Fruit fly (Drosophila melanogaster) whole organism, embryonic: ENCODE data around the gene SMC3.
A peak's percentile ranks its signal among the peaks of the same experiment; 100 is the strongest.

Experiments
- Atf3 ChIP-seq: fragments of 200-800 bp; sonication (Bioruptor generic); optimal IDR thresholded peaks from 3 replicates; lab custom pipeline; 2016; ENCODE audit warnings: missing biosample characterization, missing genetic modification characterization
- CG10321 ChIP-seq: fragments of 200-800 bp; sonication (Bioruptor generic); IDR thresholded peaks from 2 replicates; pipeline ENCODE4 v1.3.6; 2022; ENCODE audit warnings: missing biosample characterization, missing genetic modification characterization
- CG10565 ChIP-seq: fragments of 200-800 bp; sonication (Bioruptor generic); optimal IDR thresholded peaks from 3 replicates; lab custom pipeline; 2016; ENCODE audit warnings: missing biosample characterization, mild to moderate bottlenecking, missing genetic modification characterization
- CG11560 ChIP-seq: fragments of 200-800 bp; sonication (Bioruptor generic); IDR thresholded peaks from 3 replicates; pipeline ENCODE4 v1.3.6; 2022; ENCODE audit warnings: missing biosample characterization, missing genetic modification characterization
- CG13424 ChIP-seq: fragments of 200-800 bp; sonication (Bioruptor generic); optimal IDR thresholded peaks from 2 replicates; lab custom pipeline; 2019; ENCODE audit warnings: missing biosample characterization, mild to moderate bottlenecking, missing genetic modification characterization, moderate library complexity
- CG1602 ChIP-seq: fragments of 200-800 bp; sonication (Bioruptor generic); optimal IDR thresholded peaks from 3 replicates; lab custom pipeline; 2016; ENCODE audit warnings: missing biosample characterization, missing genetic modification characterization
- CG17186 ChIP-seq: fragments of 200-800 bp; sonication (Bioruptor generic); optimal IDR thresholded peaks from 3 replicates; lab custom pipeline; 2017; ENCODE audit warnings: missing biosample characterization, missing genetic modification reagents, missing genetic modification characterization
- CG17328 ChIP-seq: fragments of 200-800 bp; sonication (Bioruptor generic); IDR thresholded peaks from 2 replicates; pipeline ENCODE4 v1.3.6; 2022; ENCODE audit warnings: missing biosample characterization, missing genetic modification characterization
- CG17385 ChIP-seq: fragments of 200-800 bp; sonication (Bioruptor generic); optimal IDR thresholded peaks from 3 replicates; lab custom pipeline; 2018; ENCODE audit warnings: missing biosample characterization, mild to moderate bottlenecking, missing genetic modification characterization
- CG1792 ChIP-seq: fragments of 200-800 bp; sonication (Bioruptor generic); optimal IDR thresholded peaks from 2 replicates; lab custom pipeline; 2016; ENCODE audit warnings: missing biosample characterization, missing genetic modification characterization
- CG18262 ChIP-seq: fragments of 200-800 bp; optimal IDR thresholded peaks from 3 replicates; lab custom pipeline; 2019; ENCODE audit warnings: missing biosample characterization, mild to moderate bottlenecking, missing genetic modification characterization, moderate library complexity
- CG2116 ChIP-seq: fragments of 200-800 bp; sonication (Bioruptor generic); optimal IDR thresholded peaks from 3 replicates; lab custom pipeline; 2018; ENCODE audit warnings: missing biosample characterization, mild to moderate bottlenecking, missing genetic modification characterization
- CG31365 ChIP-seq: fragments of 200-800 bp; sonication (Bioruptor generic); optimal IDR thresholded peaks from 2 replicates; lab custom pipeline; 2018; ENCODE audit warnings: missing biosample characterization, mild to moderate bottlenecking, missing genetic modification characterization
- CG31388 ChIP-seq: fragments of 200-800 bp; sonication (Bioruptor generic); optimal IDR thresholded peaks from 2 replicates; lab custom pipeline; 2016; ENCODE audit warnings: missing biosample characterization, missing genetic modification characterization
- CG32532 ChIP-seq: fragments of 200-800 bp; sonication (Bioruptor generic); IDR thresholded peaks from 2 replicates; pipeline ENCODE4 v1.3.6; 2022; ENCODE audit warnings: missing biosample characterization, missing genetic modification characterization
- CG4730 ChIP-seq: fragments of 200-800 bp; sonication (Bioruptor generic); IDR thresholded peaks from 2 replicates; pipeline ENCODE4 v1.3.6; 2022; ENCODE audit warnings: missing biosample characterization, missing genetic modification characterization
- CG8290 ChIP-seq, 3 experiments: fragments of 200-800 bp; sonication (Bioruptor generic); optimal IDR thresholded peaks; 2 replicates each; lab custom pipeline; 2016 to 2019; ENCODE audit warnings: missing biosample characterization in 3 of 3, missing genetic modification characterization in 3 of 3, mild to moderate bottlenecking in 2 of 3, moderate library complexity in 1 of 3
- CG8359 ChIP-seq: fragments of 200-800 bp; sonication (Bioruptor generic); optimal IDR thresholded peaks from 2 replicates; lab custom pipeline; 2017; ENCODE audit warnings: missing biosample characterization, mild to moderate bottlenecking, missing genetic modification characterization, borderline replicate concordance
- Dfd ChIP-seq, 2 experiments: fragments of >200 bp; optimal IDR thresholded peaks; 2 replicates each; lab custom pipeline; 2017; ENCODE audit warnings: missing biosample characterization in 2 of 2, missing genetic modification characterization in 2 of 2
- Dip3 ChIP-seq: fragments of 200-800 bp; sonication (Bioruptor generic); optimal IDR thresholded peaks from 3 replicates; lab custom pipeline; 2016; ENCODE audit warnings: missing biosample characterization, missing genetic modification characterization
- Elba2 ChIP-seq: fragments of 200-800 bp; sonication (Bioruptor generic); optimal IDR thresholded peaks from 3 replicates; lab custom pipeline; 2016; ENCODE audit warnings: missing biosample characterization, missing genetic modification characterization
- H2.0 ChIP-seq: fragments of 200-800 bp; sonication (Bioruptor generic); IDR thresholded peaks from 2 replicates; pipeline ENCODE4 v1.3.6; 2022; ENCODE audit warnings: missing biosample characterization, missing genetic modification characterization
- Hey ChIP-seq: fragments of 200-800 bp; sonication (Bioruptor generic); optimal IDR thresholded peaks from 3 replicates; lab custom pipeline; 2018; ENCODE audit warnings: missing biosample characterization, mild to moderate bottlenecking, missing genetic modification characterization
- Hmx ChIP-seq: fragments of 200-800 bp; sonication (Bioruptor generic); optimal IDR thresholded peaks from 2 replicates; lab custom pipeline; 2016; ENCODE audit warnings: missing biosample characterization, missing genetic modification characterization
- Lim3 ChIP-seq: fragments of 200-800 bp; sonication (Bioruptor generic); IDR thresholded peaks from 2 replicates; pipeline ENCODE4 v1.3.6; 2022; ENCODE audit warnings: missing biosample characterization, missing genetic modification characterization
- Mrtf ChIP-seq: fragments of 200-800 bp; sonication (Bioruptor generic); IDR thresholded peaks from 3 replicates; pipeline ENCODE4 v1.3.6; 2022; ENCODE audit warnings: missing biosample characterization, missing genetic modification characterization
- NK7.1 ChIP-seq: fragments of 200-800 bp; sonication (Bioruptor generic); optimal IDR thresholded peaks from 3 replicates; lab custom pipeline; 2016; ENCODE audit warnings: missing biosample characterization, missing genetic modification characterization
- az2 ChIP-seq: fragments of 200-800 bp; sonication (Bioruptor generic); optimal IDR thresholded peaks from 3 replicates; lab custom pipeline; 2016; ENCODE audit warnings: missing biosample characterization, missing genetic modification characterization
- br ChIP-seq: fragments of >200 bp; optimal IDR thresholded peaks from 2 replicates; lab custom pipeline; 2017
- ewg ChIP-seq: fragments of 200-800 bp; sonication (Bioruptor generic); optimal IDR thresholded peaks from 3 replicates; lab custom pipeline; 2017; ENCODE audit warnings: mild to moderate bottlenecking, missing biosample characterization, missing genetic modification reagents, missing genetic modification characterization
- exex ChIP-seq: fragments of 200-800 bp; sonication (Bioruptor generic); optimal IDR thresholded peaks from 4 replicates; lab custom pipeline; 2018; ENCODE audit warnings: missing biosample characterization, mild to moderate bottlenecking, missing genetic modification characterization, moderate library complexity
- eyg ChIP-seq: fragments of 200-800 bp; sonication (Bioruptor generic); optimal IDR thresholded peaks from 3 replicates; lab custom pipeline; 2016; ENCODE audit warnings: missing biosample characterization, missing genetic modification characterization
- gsb-n ChIP-seq: fragments of 200-800 bp; sonication (Bioruptor generic); optimal IDR thresholded peaks from 3 replicates; lab custom pipeline; 2018; ENCODE audit warnings: missing biosample characterization, mild to moderate bottlenecking, missing genetic modification characterization
- kay ChIP-seq: fragments of 200-800 bp; sonication (Bioruptor generic); optimal IDR thresholded peaks from 2 replicates; lab custom pipeline; 2016; ENCODE audit warnings: missing biosample characterization, missing genetic modification characterization
- lbe ChIP-seq: fragments of 200-800 bp; sonication (Bioruptor generic); optimal IDR thresholded peaks from 2 replicates; lab custom pipeline; 2016; ENCODE audit warnings: missing biosample characterization, mild to moderate bottlenecking, missing genetic modification characterization
- nau ChIP-seq: fragments of 200-800 bp; sonication (Bioruptor generic); optimal IDR thresholded peaks from 3 replicates; lab custom pipeline; 2017; ENCODE audit warnings: missing biosample characterization, mild to moderate bottlenecking, missing genetic modification characterization, missing genetic modification reagents
- org-1 ChIP-seq: fragments of 200-800 bp; sonication (Bioruptor generic); optimal IDR thresholded peaks from 2 replicates; lab custom pipeline; 2017; ENCODE audit warnings: missing biosample characterization, missing genetic modification characterization
- slbo ChIP-seq: fragments of 200-800 bp; sonication (Bioruptor generic); IDR thresholded peaks from 2 replicates; pipeline ENCODE4 v1.3.6; 2022; ENCODE audit warnings: missing biosample characterization, missing genetic modification characterization
- sr ChIP-seq: fragments of 200-800 bp; sonication (Bioruptor generic); IDR thresholded peaks from 3 replicates; pipeline ENCODE4 v1.3.6; 2022; ENCODE audit warnings: missing biosample characterization, missing genetic modification characterization
- stc ChIP-seq: fragments of 200-800 bp; sonication (Bioruptor generic); IDR thresholded peaks from 2 replicates; pipeline ENCODE4 v1.3.6; 2022; ENCODE audit warnings: missing biosample characterization, missing genetic modification characterization
- stwl ChIP-seq: fragments of 200-800 bp; sonication (Bioruptor generic); optimal IDR thresholded peaks from 3 replicates; lab custom pipeline; 2018; ENCODE audit warnings: missing biosample characterization, mild to moderate bottlenecking, missing genetic modification characterization, moderate library complexity
- wek ChIP-seq: fragments of 200-800 bp; sonication (Bioruptor generic); optimal IDR thresholded peaks from 3 replicates; lab custom pipeline; 2018; ENCODE audit warnings: missing biosample characterization, mild to moderate bottlenecking, missing genetic modification characterization, moderate library complexity
- wor ChIP-seq: fragments of 200-800 bp; sonication (Bioruptor generic); IDR thresholded peaks from 2 replicates; pipeline ENCODE4 v1.3.6; 2022; ENCODE audit warnings: missing biosample characterization, missing genetic modification characterization

SMC3 gene

DNA sequence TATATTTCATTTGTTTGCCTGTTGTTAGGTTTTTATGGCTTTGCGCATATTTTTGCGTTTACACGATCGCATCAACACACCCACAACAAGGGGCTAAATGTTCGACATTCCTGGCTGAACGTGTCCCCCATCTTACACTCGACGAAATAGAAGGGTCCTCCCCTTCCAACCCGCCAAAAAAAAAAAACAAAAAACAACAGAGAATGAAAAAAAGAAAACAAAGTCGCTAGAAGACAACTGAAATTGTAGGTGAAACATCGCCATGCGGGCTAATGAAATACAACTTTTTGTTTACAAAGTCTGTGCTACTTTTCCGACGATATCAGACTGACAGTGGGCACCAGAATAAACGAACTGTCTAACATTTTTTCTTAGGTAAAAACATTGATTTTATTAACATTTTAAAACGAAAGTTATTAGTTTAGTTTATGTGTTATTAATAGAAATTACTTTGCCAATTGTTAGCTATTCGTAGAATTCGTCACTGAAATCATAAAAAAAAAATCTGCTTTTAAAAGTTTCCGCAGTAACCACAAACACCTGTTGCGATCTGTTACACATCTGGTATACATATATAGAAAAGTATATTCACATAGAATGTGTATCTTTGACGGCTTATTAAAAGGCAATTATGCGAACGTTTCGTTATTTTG, 22.5 kb downstream of the SMC3 start (continued):
- no peak for TF ChIP-seq Elba2 (GFP tag; lab: Kevin White, UChicago)
- no peak for TF ChIP-seq org-1
- no peak for TF ChIP-seq CG11560 (tag; lab: Robert Waterston, UW)
- no peak for TF ChIP-seq CG17186
- TF ChIP-seq lbe (GFP tag; lab: Kevin White, UChicago) = no peak
- no peak for TF ChIP-seq Dip3
- no peak for TF ChIP-seq gsb-n
- no peak for TF ChIP-seq Atf3 (GFP tag; lab: Kevin White, UChicago)
- no peak for TF ChIP-seq CG18262 (tag; lab: Kevin White, UChicago)
- no peak for TF ChIP-seq nau (GFP tag; lab: Kevin White, UChicago)
- TF ChIP-seq CG13424 (tag; lab: Kevin White, UChicago) = peak; percentile 17
- TF ChIP-seq Hey (tag; lab: Kevin White, UChicago) = no peak
- no peak for TF ChIP-seq CG10565 (GFP tag; lab: Kevin White, UChicago)
- no peak for TF ChIP-seq exex
- TF ChIP-seq slbo (GFP tag; lab: Robert Waterston, UW) = peak; percentile 19; the same call in 1 of the 2 replicates
- no peak for TF ChIP-seq br (lab: Kevin White, UChicago)
- TF ChIP-seq CG1792 (GFP tag; lab: Kevin White, UChicago) = no peak
- TF ChIP-seq CG32532 (GFP tag; lab: Robert Waterston, UW) = peak; percentile 46
- no peak for TF ChIP-seq Mrtf (GFP tag; lab: Robert Waterston, UW)
- TF ChIP-seq ewg (GFP tag; lab: Kevin White, UChicago) = no peak
- TF ChIP-seq az2 (GFP tag; lab: Kevin White, UChicago) = no peak
- TF ChIP-seq CG8359 = no peak
- TF ChIP-seq CG10321 = no peak
- TF ChIP-seq kay = no peak
- no peak for TF ChIP-seq CG17328 (GFP tag; lab: Robert Waterston, UW)

DNA sequence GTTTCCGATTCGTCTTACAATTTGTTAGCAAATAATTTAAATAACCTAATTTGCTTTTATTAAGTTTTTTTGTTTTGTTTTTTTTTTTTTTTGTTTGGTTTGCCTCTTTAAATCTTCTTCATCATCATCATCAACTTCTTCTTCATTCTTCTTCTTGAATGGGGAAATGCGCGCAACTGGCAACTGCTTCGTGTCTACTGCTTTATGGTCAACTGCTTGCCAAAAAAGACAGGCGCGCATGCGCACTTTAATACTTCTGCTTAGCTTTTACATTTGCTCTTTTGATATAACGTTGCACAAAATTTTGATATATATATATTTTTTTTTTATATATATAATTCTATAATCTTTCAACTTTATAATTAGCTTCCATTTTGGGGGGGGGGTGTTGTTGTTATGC, 27.9 kb downstream of the SMC3 start:
- TF ChIP-seq CG2116 (GFP tag; lab: Kevin White, UChicago) (no peak), stwl (tag; lab: Kevin White, UChicago) (peak; percentile 50), CG1602 (GFP tag; lab: Kevin White, UChicago) (no peak), stc (GFP tag; lab: Robert Waterston, UW) (no peak), wor (GFP tag; lab: Robert Waterston, UW) (no peak), CG31365 (peak; percentile 84), Hmx (no peak), Dfd (GFP tag; optimal IDR thresholded peaks at IDR 0.05; lab: Kevin White, UChicago) (peak in 1 of 2 experiments; percentile 23), ewg (GFP tag; lab: Kevin White, UChicago) (peak; percentile 38), wek (no peak), CG31388 (GFP tag; lab: Kevin White, UChicago) (no peak), NK7.1 (no peak), eyg (no peak), CG4730 (GFP tag; lab: Robert Waterston, UW) (no peak), sr (no peak), Lim3 (no peak), CG8290 (GFP tag; optimal IDR thresholded peaks at IDR 0.05; lab: Kevin White, UChicago) (peak; percentile 90), CG8290 (tag; optimal IDR thresholded peaks at IDR 0.05; lab: Kevin White, UChicago) (peak in 1 of 2 experiments; percentile 4), H2.0 (GFP tag; lab: Robert Waterston, UW) (no peak), CG17385 (GFP tag; lab: Kevin White, UChicago) (peak; percentile 56)
- TF ChIP-seq, all 482 proteins: peak for 6
